Worm (Caenorhabditis elegans) whole organism, late embryonic: ENCODE measurements around the gene M60.7.

Experiments used
- F13H6.1 ChIP-seq: sonication (generic microtip); optimal IDR thresholded peaks from 2 replicates; lab custom pipeline; 2016; ENCODE audit warnings: missing genetic modification characterization, missing compliant biosample characterization
- T23F11.4 ChIP-seq: fragments of 200-800 bp; sonication (Bioruptor generic); optimal IDR thresholded peaks from 2 replicates; lab custom pipeline; 2018; ENCODE audit warnings: mild to moderate bottlenecking, missing genetic modification characterization, missing compliant biosample characterization
- Y22D7AL.16 ChIP-seq: sonication (generic microtip); optimal IDR thresholded peaks from 2 replicates; lab custom pipeline; 2016; ENCODE audit warnings: missing genetic modification characterization, missing compliant biosample characterization
- ama-1 ChIP-seq: fragments of 150-350 bp; optimal IDR thresholded peaks from 2 replicates; lab custom pipeline; 2014
- ceh-14 ChIP-seq: sonication (generic microtip); optimal IDR thresholded peaks from 2 replicates; lab custom pipeline; 2016; ENCODE audit warnings: missing genotype, missing genetic modification characterization, missing compliant biosample characterization
- ceh-18 ChIP-seq: sonication (generic microtip); optimal IDR thresholded peaks from 2 replicates; lab custom pipeline; 2016; ENCODE audit warnings: missing genetic modification characterization, missing compliant biosample characterization
- ceh-2 ChIP-seq: sonication (generic microtip); optimal IDR thresholded peaks from 2 replicates; lab custom pipeline; 2016; ENCODE audit warnings: missing genotype, missing genetic modification characterization, missing compliant biosample characterization
- ceh-22 ChIP-seq: sonication (generic microtip); optimal IDR thresholded peaks from 2 replicates; lab custom pipeline; 2017; ENCODE audit warnings: missing biosample characterization, missing genetic modification characterization
- ceh-24 ChIP-seq: sonication (generic microtip); optimal IDR thresholded peaks from 2 replicates; lab custom pipeline; 2016; ENCODE audit warnings: mild to moderate bottlenecking, missing genetic modification characterization, missing compliant biosample characterization
- ceh-31 ChIP-seq: sonication (generic microtip); optimal IDR thresholded peaks from 2 replicates; lab custom pipeline; 2016; ENCODE audit warnings: missing genetic modification characterization, missing compliant biosample characterization
- ceh-45 ChIP-seq: fragments of 200-800 bp; sonication (Bioruptor generic); IDR thresholded peaks from 2 replicates; pipeline ENCODE4 v1.3.6; 2022; ENCODE audit warnings: missing genetic modification reagents, missing genetic modification characterization, missing compliant biosample characterization
- ceh-48 ChIP-seq: sonication (generic microtip); optimal IDR thresholded peaks from 2 replicates; lab custom pipeline; 2016; ENCODE audit warnings: missing genetic modification characterization, inconsistent platforms, missing compliant biosample characterization
- ceh-9 ChIP-seq: sonication (generic microtip); optimal IDR thresholded peaks from 2 replicates; lab custom pipeline; 2016; ENCODE audit warnings: mild to moderate bottlenecking, missing genetic modification characterization, inconsistent platforms, missing compliant biosample characterization
- che-1 ChIP-seq: sonication (generic microtip); optimal IDR thresholded peaks from 2 replicates; lab custom pipeline; 2016; ENCODE audit warnings: mild to moderate bottlenecking, missing genetic modification characterization, missing compliant biosample characterization
- dmd-4 ChIP-seq: sonication (generic microtip); optimal IDR thresholded peaks from 2 replicates; lab custom pipeline; 2016; ENCODE audit warnings: borderline replicate concordance, missing genetic modification characterization, missing compliant biosample characterization
- elt-2 ChIP-seq: sonication (generic microtip); optimal IDR thresholded peaks from 2 replicates; lab custom pipeline; 2016; ENCODE audit warnings: missing genetic modification reagents, missing genetic modification characterization, missing compliant biosample characterization
- ets-4 ChIP-seq: sonication (generic microtip); optimal IDR thresholded peaks from 2 replicates; lab custom pipeline; 2016; ENCODE audit warnings: missing genetic modification characterization, missing compliant biosample characterization
- fax-1 ChIP-seq: sonication (generic microtip); optimal IDR thresholded peaks from 2 replicates; lab custom pipeline; 2016; ENCODE audit warnings: missing genotype, missing genetic modification characterization, missing compliant biosample characterization
- fkh-6 ChIP-seq: sonication (generic microtip); optimal IDR thresholded peaks from 2 replicates; lab custom pipeline; 2016; ENCODE audit warnings: missing genetic modification characterization, missing compliant biosample characterization
- hlh-13 ChIP-seq: fragments of 200-800 bp; sonication (Bioruptor generic); optimal IDR thresholded peaks from 2 replicates; lab custom pipeline; 2018; ENCODE audit warnings: mild to moderate bottlenecking, missing genetic modification characterization, missing compliant biosample characterization
- hlh-6 ChIP-seq: sonication (generic microtip); optimal IDR thresholded peaks from 2 replicates; lab custom pipeline; 2016; ENCODE audit warnings: missing genotype, missing genetic modification characterization, missing compliant biosample characterization
- hlh-8 ChIP-seq: sonication (generic microtip); optimal IDR thresholded peaks from 2 replicates; lab custom pipeline; 2016; ENCODE audit warnings: missing genotype, missing genetic modification characterization, missing compliant biosample characterization
- lim-6 ChIP-seq: sonication (generic microtip); optimal IDR thresholded peaks from 2 replicates; lab custom pipeline; 2016; ENCODE audit warnings: missing genetic modification characterization, missing compliant biosample characterization
- lin-11 ChIP-seq: fragments of 200-800 bp; sonication (Bioruptor generic); optimal IDR thresholded peaks from 2 replicates; lab custom pipeline; 2018; ENCODE audit warnings: mild to moderate bottlenecking, missing genetic modification characterization, missing compliant biosample characterization
- nfya-1 ChIP-seq: sonication (generic microtip); optimal IDR thresholded peaks from 2 replicates; lab custom pipeline; 2017; ENCODE audit warnings: missing genetic modification characterization, mild to moderate bottlenecking, missing compliant biosample characterization, antibody characterized with exemption, moderate library complexity
- nhr-11 ChIP-seq: fragments of 150-350 bp; optimal IDR thresholded peaks from 2 replicates; lab custom pipeline; 2014; ENCODE audit warnings: missing biosample characterization, missing genetic modification characterization
- pax-1 ChIP-seq: fragments of 150-350 bp; optimal IDR thresholded peaks from 2 replicates; lab custom pipeline; 2014; ENCODE audit warnings: missing biosample characterization, missing genetic modification characterization
- pha-4 ChIP-seq: fragments of 150-350 bp; optimal IDR thresholded peaks from 2 replicates; lab custom pipeline; 2018; ENCODE audit warnings: missing biosample characterization, missing genetic modification reagents, missing genetic modification characterization
- pqm-1 ChIP-seq: sonication (generic microtip); optimal IDR thresholded peaks from 2 replicates; lab custom pipeline; 2016; ENCODE audit warnings: missing genetic modification characterization, missing compliant biosample characterization
- pros-1 ChIP-seq: fragments of 150-350 bp; optimal IDR thresholded peaks from 2 replicates; lab custom pipeline; 2014; ENCODE audit warnings: missing biosample characterization, missing genetic modification reagents, missing genetic modification characterization
- ref-2 ChIP-seq: sonication (generic microtip); optimal IDR thresholded peaks from 2 replicates; lab custom pipeline; 2016; ENCODE audit warnings: missing genetic modification characterization, missing compliant biosample characterization
- rnt-1 ChIP-seq: sonication (generic microtip); optimal IDR thresholded peaks from 2 replicates; lab custom pipeline; 2016; ENCODE audit warnings: missing genetic modification characterization, missing compliant biosample characterization
- tbx-2 ChIP-seq: sonication (generic microtip); optimal IDR thresholded peaks from 2 replicates; lab custom pipeline; 2016; ENCODE audit warnings: missing genetic modification characterization, missing compliant biosample characterization
- ttx-3 ChIP-seq: sonication (generic microtip); optimal IDR thresholded peaks from 2 replicates; lab custom pipeline; 2016; ENCODE audit warnings: missing genetic modification reagents, missing genetic modification characterization, missing compliant biosample characterization
- unc-42 ChIP-seq: sonication (generic microtip); optimal IDR thresholded peaks from 2 replicates; lab custom pipeline; 2016; ENCODE audit warnings: missing genotype, missing genetic modification characterization, missing compliant biosample characterization
- unc-86 ChIP-seq: sonication (generic microtip); optimal IDR thresholded peaks from 2 replicates; lab custom pipeline; 2016; ENCODE audit warnings: missing genetic modification characterization, missing compliant biosample characterization
- zip-5 ChIP-seq: sonication (generic microtip); optimal IDR thresholded peaks from 2 replicates; lab custom pipeline; 2016; ENCODE audit warnings: missing genetic modification characterization, missing compliant biosample characterization
- ztf-16 ChIP-seq: sonication (generic microtip); optimal IDR thresholded peaks from 2 replicates; lab custom pipeline; 2017; ENCODE audit warnings: missing genetic modification characterization, missing compliant biosample characterization

The M60.7 gene

ce11 chrX:8274869-8275268 lies 13.9 kb upstream of the M60.7 start, which contains the start of gene ksr-1:
ksr-1 (plus strand) TSS chrX:8275169.
- no peak for TF ChIP-seq ceh-2 (tag; lab: Kevin White, UChicago)

ce11 chrX:8273496-8273895 lies 12.5 kb upstream of the M60.7 start:
- TF ChIP-seq ceh-9 (tag; lab: Kevin White, UChicago), result no peak
- TF ChIP-seq tbx-2 (tag; lab: Kevin White, UChicago), result peak; percentile 15
- TF ChIP-seq ceh-31 (tag; lab: Kevin White, UChicago), result peak; percentile 28
- TF ChIP-seq zip-5, result no peak
- TF ChIP-seq ref-2 (tag; lab: Kevin White, UChicago), result peak; percentile 18

- TF ChIP-seq pros-1 (no peak), elt-2 (tag; lab: Kevin White, UChicago) (no peak), ceh-31 (tag; lab: Kevin White, UChicago) (peak; percentile 11), hlh-13 (GFP tag; lab: Kevin White, UChicago) (no peak)
These were observed 10.1 kb upstream of the M60.7 start, which contains the start of gene cutl-29 for ce11 chrX:8270971-8271553. cutl-29 (minus strand) TSS chrX:8271021.

- TF ChIP-seq ama-1, result no peak
- no peak for TF ChIP-seq lim-6 (tag; lab: Kevin White, UChicago)
- no peak for TF ChIP-seq ets-4 (tag; lab: Kevin White, UChicago)
- TF ChIP-seq unc-42 (tag; lab: Kevin White, UChicago), result peak; percentile 54
- TF ChIP-seq ceh-9 (tag; lab: Kevin White, UChicago), result no peak
- TF ChIP-seq fkh-6 (tag; lab: Kevin White, UChicago), result no peak
- TF ChIP-seq che-1, result no peak
- TF ChIP-seq lin-11, result no peak
- TF ChIP-seq ceh-31 (tag; lab: Kevin White, UChicago), result peak; percentile 14
- TF ChIP-seq ttx-3, result no peak
- no peak for TF ChIP-seq F13H6.1
- no peak for TF ChIP-seq nfya-1 (tag; lab: Kevin White, UChicago)
These were observed 7.1 kb upstream of the M60.7 start for ce11 chrX:8268083-8268482.

DNA sequence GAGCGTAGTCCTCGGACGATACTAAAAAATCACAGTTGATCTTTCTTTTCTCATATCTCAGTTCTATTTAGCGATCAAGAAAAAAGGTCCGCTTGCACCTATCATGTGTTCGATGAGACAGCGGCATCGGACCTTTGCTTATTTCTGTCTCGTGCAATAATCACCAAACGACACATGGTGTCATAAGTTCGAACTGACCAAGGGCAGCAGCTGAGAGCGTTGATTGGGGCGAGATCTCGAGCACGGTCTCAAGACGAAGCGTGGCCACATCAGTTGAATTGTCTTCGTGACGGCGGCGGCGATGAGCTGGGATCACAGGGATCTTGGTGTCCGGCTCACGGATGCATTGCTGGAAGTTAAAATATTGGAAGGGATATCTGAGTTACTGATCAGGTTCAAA lies 1.8 kb upstream of the M60.7 start:
- no peak for TF ChIP-seq pha-4 (tag; lab: Kevin White, UChicago)
- no peak for TF ChIP-seq hlh-6 (tag; lab: Kevin White, UChicago)
- no peak for TF ChIP-seq nhr-11
- TF ChIP-seq ceh-31 (tag; lab: Kevin White, UChicago), result no peak
- TF ChIP-seq unc-86 (tag; lab: Kevin White, UChicago), result no peak
- TF ChIP-seq ceh-18, result no peak
- no peak for TF ChIP-seq dmd-4 (tag; lab: Kevin White, UChicago)
- no peak for TF ChIP-seq ceh-14 (tag; lab: Kevin White, UChicago)
- TF ChIP-seq hlh-8 (tag; lab: Kevin White, UChicago), result no peak

ce11 chrX:8257687-8258086 lies 3.3 kb downstream of the M60.7 start:
- TF ChIP-seq fax-1 (tag; lab: Kevin White, UChicago) (no peak), ztf-16 (tag; lab: Kevin White, UChicago) (no peak), dmd-4 (tag; lab: Kevin White, UChicago) (no peak)

ce11 chrX:8255433-8255832 lies 5.5 kb downstream of the M60.7 start:
- TF ChIP-seq rnt-1 (no peak), ceh-24 (no peak), Y22D7AL.16 (tag; lab: Kevin White, UChicago) (no peak), ceh-22 (tag; lab: Kevin White, UChicago) (no peak), pqm-1 (no peak), pax-1 (tag; lab: Kevin White, UChicago) (no peak), ttx-3 (no peak), ceh-48 (no peak), T23F11.4 (GFP tag; lab: Kevin White, UChicago) (no peak), lim-6 (tag; lab: Kevin White, UChicago) (no peak), ceh-45 (GFP tag; lab: Robert Waterston, UW) (no peak)
